Worm (Caenorhabditis elegans): ENCODE data around the gene R01B10.2.

R01B10.2 gene

DNA sequence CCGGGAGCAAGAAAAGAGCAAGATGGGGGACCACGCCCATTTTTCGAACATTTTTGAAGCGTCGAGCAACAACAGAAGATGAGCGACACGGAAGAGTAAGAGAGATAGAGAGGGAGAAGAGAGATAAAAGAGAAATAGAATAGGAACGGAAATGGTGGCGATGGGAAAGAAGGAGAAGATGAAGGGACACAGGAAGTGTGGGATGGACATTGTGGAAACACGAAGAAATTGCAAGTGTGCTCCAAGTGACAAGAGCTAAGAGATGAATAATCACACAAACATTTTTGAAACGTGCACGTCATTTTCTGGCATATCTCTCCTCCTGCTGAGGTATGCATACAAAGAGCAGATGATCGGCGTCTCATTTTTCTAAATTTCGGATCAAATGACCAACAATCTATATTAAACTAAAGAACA is 10.7 kb downstream of the R01B10.2 start (continued):
- TF ChIP-seq akir-1 (GFP tag; optimal IDR thresholded peaks at IDR 0.05), result no peak
- no peak for TF ChIP-seq nhr-27 (tag; optimal IDR thresholded peaks at IDR 0.05)
- TF ChIP-seq snpc-1.3 (tag; optimal IDR thresholded peaks at IDR 0.05; ENCODE audit: insufficient read depth), result no peak
- peak; percentile 58 for TF ChIP-seq K12H6.12 (tag; optimal IDR thresholded peaks at IDR 0.05)
- TF ChIP-seq F57A8.1 (GFP tag; optimal IDR thresholded peaks at IDR 0.05), result no peak
- TF ChIP-seq pbrm-1 (GFP tag; IDR thresholded peaks at IDR 0.05), result no peak
- no peak for TF ChIP-seq mel-28 (tag; optimal IDR thresholded peaks at IDR 0.05; ENCODE audit: borderline replicate concordance)
- no peak for TF ChIP-seq F37B4.10 (GFP tag; IDR thresholded peaks at IDR 0.05)
- no peak for TF ChIP-seq sdz-38 (tag; optimal IDR thresholded peaks at IDR 0.05)
- no peak for TF ChIP-seq K11D2.4 (GFP tag; IDR thresholded peaks at IDR 0.05)
- no peak for TF ChIP-seq atf-7 (tag; optimal IDR thresholded peaks at IDR 0.05)
- peak; percentile 46 for TF ChIP-seq zfh-2 (GFP tag; conservative IDR thresholded peaks at IDR 0.05)

DNA sequence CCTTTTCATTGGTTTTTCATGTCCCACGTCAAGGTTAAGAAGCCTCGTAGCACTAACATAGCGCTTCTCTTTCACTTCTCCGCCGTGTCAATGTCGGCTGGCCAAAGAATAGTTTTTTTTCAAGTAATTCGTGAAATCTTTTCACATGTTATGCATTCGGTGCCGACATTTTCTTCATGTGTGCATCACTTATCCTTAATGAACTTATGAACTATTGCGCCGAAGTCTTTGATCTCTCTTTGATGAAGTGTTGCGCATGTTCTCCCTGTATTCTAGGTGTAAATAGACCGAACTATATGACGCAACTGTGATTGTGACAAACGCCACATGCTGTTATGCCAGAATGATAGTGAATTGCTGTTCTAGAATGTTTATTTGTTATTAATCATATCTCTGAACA is 19.2 kb downstream of the R01B10.2 start:
- TF ChIP-seq ztf-28 (GFP tag; IDR thresholded peaks at IDR 0.05) (no peak), Y53F4B.3 (GFP tag; IDR thresholded peaks at IDR 0.05) (no peak), B0035.1 (tag; optimal IDR thresholded peaks at IDR 0.05) (no peak), attf-5 (GFP tag; optimal IDR thresholded peaks at IDR 0.05) (no peak), madf-10 (tag; optimal IDR thresholded peaks at IDR 0.05) (no peak), rec-8 (tag; optimal IDR thresholded peaks at IDR 0.05) (no peak), egrh-3 (GFP tag; IDR thresholded peaks at IDR 0.05) (no peak)

DNA sequence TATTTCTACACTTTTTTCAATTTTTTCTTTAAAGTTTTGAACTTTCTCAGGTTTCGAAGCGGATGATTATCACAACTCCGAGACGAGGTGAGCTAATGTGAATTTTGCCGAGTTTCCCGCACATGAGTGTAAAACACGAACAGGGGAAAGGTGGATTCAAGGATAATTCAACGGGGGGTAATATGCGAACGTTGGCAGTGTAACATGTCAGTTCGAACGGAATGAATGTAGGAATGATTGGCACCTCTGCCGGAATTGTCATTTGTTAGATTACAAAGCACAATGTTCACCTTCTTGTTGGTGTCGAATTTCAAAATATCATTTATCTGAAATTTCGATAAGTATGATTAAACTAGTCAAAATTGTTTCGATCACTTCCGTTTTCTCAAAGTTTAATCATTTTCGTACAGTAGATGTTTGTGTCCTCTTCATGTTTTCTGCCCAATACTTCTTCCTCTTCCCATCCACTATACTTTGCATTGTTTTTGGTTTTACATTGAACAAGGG is 22.3 kb downstream of the R01B10.2 start, which contains the start of gene picc-1:
Gene picc-1, plus strand, starts transcription at position 51 of the 507 bp plus-strand sequence.
- TF ChIP-seq Y95B8A.8 (GFP tag; IDR thresholded peaks at IDR 0.05), result 0 out of 2 replicates have a peak, but pooled peaks have one; percentile 51
- TF ChIP-seq aptf-2 (GFP tag; conservative IDR thresholded peaks at IDR 0.05), result no peak
- 0 out of 2 replicates have a peak, but pooled peaks have one; percentile 51 for TF ChIP-seq hsf-1 (GFP tag; IDR thresholded peaks at IDR 0.05)
- TF ChIP-seq bed-1 (GFP tag; IDR thresholded peaks at IDR 0.05), result no peak
- 0 out of 2 replicates have a peak, but pooled peaks have one; percentile 23 for TF ChIP-seq Y56A3A.18 (GFP tag; IDR thresholded peaks at IDR 0.05)
- 0 out of 2 replicates have a peak, but pooled peaks have one; percentile 18 for TF ChIP-seq dox-1 (GFP tag; IDR thresholded peaks at IDR 0.05)
- no peak for TF ChIP-seq sea-2 (GFP tag; IDR thresholded peaks at IDR 0.05)
- TF ChIP-seq Y53G8AR.9 (GFP tag; conservative IDR thresholded peaks at IDR 0.05), result 0 out of 2 replicates have a peak, but pooled peaks have one; percentile 22
- no peak for TF ChIP-seq ztf-3 (GFP tag; optimal IDR thresholded peaks at IDR 0.05)
- TF ChIP-seq C17E4.6 (GFP tag; IDR thresholded peaks at IDR 0.05), result no peak
- TF ChIP-seq madf-6 (GFP tag; IDR thresholded peaks at IDR 0.05), result peak; percentile 61
- TF ChIP-seq cebp-1 (GFP tag; IDR thresholded peaks at IDR 0.05), result peak; percentile 21; the same call in 1 of the 2 replicates
- peak; percentile 7 for TF ChIP-seq cebp-1 (tag; optimal IDR thresholded peaks at IDR 0.05)
- TF ChIP-seq ZK185.1 (tag; optimal IDR thresholded peaks at IDR 0.05; ENCODE audit: poor library complexity, severe bottlenecking), result peak; percentile 61
- TF ChIP-seq lin-40 (tag; optimal IDR thresholded peaks at IDR 0.05), result peak; percentile 25
- TF ChIP-seq nhr-120 (GFP tag; IDR thresholded peaks at IDR 0.05), result peak; percentile 85; the same call in 1 of the 2 replicates
- TF ChIP-seq rcor-1 (GFP tag; IDR thresholded peaks at IDR 0.05), result 0 out of 2 replicates have a peak, but pooled peaks have one; percentile 22
- TF ChIP-seq athp-1 (tag; optimal IDR thresholded peaks at IDR 0.05), result peak; percentile 7
- TF ChIP-seq ekl-4 (GFP tag; IDR thresholded peaks at IDR 0.05), result 0 out of 2 replicates have a peak, but pooled peaks have one; percentile 7
- no peak for TF ChIP-seq sdz-38 (tag; optimal IDR thresholded peaks at IDR 0.05)
- TF ChIP-seq attf-3 (GFP tag; conservative IDR thresholded peaks at IDR 0.05), result peak; percentile 42; the same call in 1 of the 2 replicates
- peak; percentile 26 for TF ChIP-seq tbp1 (GFP tag; optimal IDR thresholded peaks at IDR 0.05)
- peak; percentile 78 for TF ChIP-seq B0336.3 (GFP tag; IDR thresholded peaks at IDR 0.05)
- no peak for TF ChIP-seq akir-1 (GFP tag; optimal IDR thresholded peaks at IDR 0.05)
- TF ChIP-seq egl-18 (GFP tag; IDR thresholded peaks at IDR 0.05), result no peak
- TF ChIP-seq egl-44 (GFP tag; IDR thresholded peaks at IDR 0.05), result no peak
- peak; percentile 29 for TF ChIP-seq lin-54 (GFP tag; optimal IDR thresholded peaks at IDR 0.05)
- TF ChIP-seq mcd-1 (GFP tag; IDR thresholded peaks at IDR 0.05), result 0 out of 2 replicates have a peak, but pooled peaks have one; percentile 29

Measured in whole organism, young adult.